Worm (Caenorhabditis elegans): ENCODE results near the gene pqn-73.

pqn-73 gene

DNA sequence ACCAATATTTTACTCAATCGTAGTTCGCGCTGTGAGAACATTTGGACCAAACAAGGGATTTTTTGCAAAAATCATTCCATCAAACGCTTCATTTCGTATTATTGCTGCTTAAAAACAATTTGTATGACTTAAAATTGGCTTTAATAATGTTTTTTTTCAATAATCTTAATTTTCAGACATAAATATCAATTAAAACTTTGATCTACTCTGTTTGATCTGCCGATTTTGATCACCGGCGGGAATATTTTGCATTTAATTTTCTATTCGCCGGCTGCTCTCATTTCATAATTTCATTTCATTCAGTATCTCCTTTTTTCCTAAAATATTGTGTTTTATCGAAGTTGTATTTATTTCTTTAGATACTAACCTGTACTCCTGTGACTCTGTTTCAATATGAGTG, 34.7 kb downstream of the pqn-73 start, which contains the start of gene puf-5 (continued):
- TF ChIP-seq akir-1 (GFP tag; optimal IDR thresholded peaks at IDR 0.05) (no peak), lin-26 (GFP tag; IDR thresholded peaks at IDR 0.05) (no peak), ceh-79 (tag; optimal IDR thresholded peaks at IDR 0.05) (no peak), B0261.1 (tag; optimal IDR thresholded peaks at IDR 0.05) (no peak), ccch-3 (GFP tag; optimal IDR thresholded peaks at IDR 0.05) (no peak), fkh-3 (tag; optimal IDR thresholded peaks at IDR 0.05) (no peak), dpff-1 (tag; optimal IDR thresholded peaks at IDR 0.05) (no peak), Y79H2A.3 (GFP tag; conservative IDR thresholded peaks at IDR 0.05) (no peak), let-526 (GFP tag; IDR thresholded peaks at IDR 0.05) (no peak), ZK185.1 (tag; optimal IDR thresholded peaks at IDR 0.05; ENCODE audit: poor library complexity, severe bottlenecking) (no peak), cebp-2 (GFP tag; IDR thresholded peaks at IDR 0.05) (no peak), xnd-1 (tag; optimal IDR thresholded peaks at IDR 0.05) (peak; percentile 85), lin-40 (tag; optimal IDR thresholded peaks at IDR 0.05) (no peak), nfyb-1 (GFP tag; IDR thresholded peaks at IDR 0.05) (no peak), pha-4 (tag; optimal IDR thresholded peaks at IDR 0.05) (no peak), him-1 (tag; optimal IDR thresholded peaks at IDR 0.05) (no peak), ztf-18 (tag; optimal IDR thresholded peaks at IDR 0.05) (no peak), nfya-1 (tag; optimal IDR thresholded peaks at IDR 0.05; ENCODE audit: borderline replicate concordance, insufficient read depth) (no peak), ama-1 (optimal IDR thresholded peaks at IDR 0.05) (no peak), ama-1 (GFP tag; optimal IDR thresholded peaks at IDR 0.05) (no peak), dox-1 (GFP tag; IDR thresholded peaks at IDR 0.05) (0 out of 2 replicates have a peak, but pooled peaks have one; percentile 11), K12H6.12 (tag; optimal IDR thresholded peaks at IDR 0.05) (no peak), nhr-27 (tag; optimal IDR thresholded peaks at IDR 0.05) (no peak), hrde-1 (tag; optimal IDR thresholded peaks at IDR 0.05; ENCODE audit: borderline replicate concordance) (no peak), unc-62 (GFP tag; optimal IDR thresholded peaks at IDR 0.05) (no peak), lag-1 (GFP tag; IDR thresholded peaks at IDR 0.05) (no peak), ceh-91 (GFP tag; IDR thresholded peaks at IDR 0.05) (peak; percentile 70), B0035.1 (tag; optimal IDR thresholded peaks at IDR 0.05) (no peak), snpc-1.3 (tag; optimal IDR thresholded peaks at IDR 0.05; ENCODE audit: insufficient read depth) (peak; percentile 17), lin-35 (GFP tag; optimal IDR thresholded peaks at IDR 0.05) (peak in 1 of 3 experiments; percentile 2), hlh-26 (GFP tag; conservative IDR thresholded peaks at IDR 0.05) (no peak), nfya-2 (GFP tag; IDR thresholded peaks at IDR 0.05) (no peak), Y67H2A.10 (GFP tag; conservative IDR thresholded peaks at IDR 0.05) (no peak), C06A6.2 (GFP tag; conservative IDR thresholded peaks at IDR 0.05) (no peak), lin-54 (GFP tag; optimal IDR thresholded peaks at IDR 0.05) (peak; percentile 44), pbrm-1 (GFP tag; IDR thresholded peaks at IDR 0.05) (no peak), F33H1.4 (GFP tag; IDR thresholded peaks at IDR 0.05) (peak; percentile 67), snpc-1.1 (tag; optimal IDR thresholded peaks at IDR 0.05; ENCODE audit: insufficient read depth) (peak; percentile 78), repo-1 (tag; optimal IDR thresholded peaks at IDR 0.05) (no peak), madf-8 (GFP tag; conservative IDR thresholded peaks at IDR 0.05) (peak; percentile 88), efl-1 (GFP tag; optimal IDR thresholded peaks at IDR 0.05) (peak; percentile 95), ceh-40 (GFP tag; IDR thresholded peaks at IDR 0.05) (no peak), D2030.7 (GFP tag; IDR thresholded peaks at IDR 0.05) (peak; percentile 79)

Measured in whole organism, young adult.